Fruit fly (Drosophila melanogaster) Kc167 (cell line): ENCODE data around the gene CG14421.

ENCODE experiments used
- Myc ChIP-seq: fragments of >200 bp; optimal IDR thresholded peaks from 2 replicates; lab custom pipeline; 2017; ENCODE audit warnings: missing external identifiers
- Sin3A ChIP-seq: fragments of >200 bp; optimal IDR thresholded peaks from 2 replicates; lab custom pipeline; 2018; ENCODE audit warnings: missing external identifiers
- h ChIP-seq: fragments of >200 bp; optimal IDR thresholded peaks from 3 replicates; lab custom pipeline; 2018; ENCODE audit warnings: missing external identifiers
- insv ChIP-seq: fragments of >200 bp; optimal IDR thresholded peaks from 3 replicates; lab custom pipeline; 2018; ENCODE audit warnings: missing external identifiers
- psq ChIP-seq: fragments of >200 bp; optimal IDR thresholded peaks from 2 replicates; lab custom pipeline; 2017; ENCODE audit warnings: missing external identifiers
- ttk ChIP-seq: sonication (Bioruptor generic); optimal IDR thresholded peaks from 2 replicates; lab custom pipeline; 2017; ENCODE audit warnings: missing external identifiers

The CG14421 gene

DNA sequence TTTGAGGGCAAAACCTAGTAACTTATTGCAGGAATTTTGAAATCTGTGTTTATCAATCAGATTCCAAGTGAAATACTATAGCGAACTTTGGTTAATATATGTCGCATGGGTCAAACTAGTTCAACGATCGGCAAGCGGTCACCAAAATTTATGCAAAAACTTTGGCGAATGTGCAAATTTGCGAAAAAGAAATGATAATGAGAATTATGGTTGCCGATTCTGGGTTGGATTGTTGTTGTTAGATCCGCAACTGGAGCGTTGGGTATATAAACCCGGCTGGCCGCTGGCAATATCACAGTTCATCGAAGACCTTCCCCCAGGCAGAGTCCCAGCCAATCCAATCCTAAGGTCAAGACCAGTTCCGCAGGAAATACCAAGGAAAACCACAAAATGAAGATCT is 1.9 kb downstream of the CG14421 start, which contains the start of gene CG14422:
TSS of gene CG14422 (plus strand) at position 301 of the 400 bp plus-strand sequence.
- no peak for TF ChIP-seq h
- no peak for TF ChIP-seq Sin3A (lab: Kevin White, UChicago)
- TF ChIP-seq psq (lab: Kevin White, UChicago) = no peak
- no peak for TF ChIP-seq insv
- no peak for TF ChIP-seq Myc (lab: Kevin White, UChicago)
- no peak for TF ChIP-seq ttk (lab: Kevin White, UChicago)

DNA sequence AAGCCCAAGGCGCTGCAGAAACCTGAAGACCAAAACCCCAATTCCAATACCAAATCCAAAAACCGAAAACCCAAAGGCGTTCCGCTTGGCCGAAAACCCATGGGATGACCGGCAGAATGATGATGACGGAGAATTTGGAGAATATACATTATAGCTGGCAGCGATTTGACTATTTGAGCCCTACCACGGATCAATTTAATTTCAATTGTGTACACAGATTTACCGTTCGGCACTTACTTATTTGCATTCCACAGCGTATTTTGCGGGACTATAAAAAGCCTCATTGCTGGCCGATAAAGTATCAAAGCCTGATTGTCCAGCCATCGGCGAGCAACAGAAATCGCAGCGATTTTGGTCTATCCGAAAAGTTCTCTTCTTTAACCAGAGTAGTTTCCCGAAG is 3.9 kb downstream of the CG14421 start, which contains the start of gene CG14423:
TSS of gene CG14423 (plus strand) at position 301 of the 400 bp plus-strand sequence.
- TF ChIP-seq h (no peak), psq (lab: Kevin White, UChicago) (no peak), insv (no peak), Myc (lab: Kevin White, UChicago) (no peak), Sin3A (lab: Kevin White, UChicago) (no peak), ttk (lab: Kevin White, UChicago) (no peak)

DNA sequence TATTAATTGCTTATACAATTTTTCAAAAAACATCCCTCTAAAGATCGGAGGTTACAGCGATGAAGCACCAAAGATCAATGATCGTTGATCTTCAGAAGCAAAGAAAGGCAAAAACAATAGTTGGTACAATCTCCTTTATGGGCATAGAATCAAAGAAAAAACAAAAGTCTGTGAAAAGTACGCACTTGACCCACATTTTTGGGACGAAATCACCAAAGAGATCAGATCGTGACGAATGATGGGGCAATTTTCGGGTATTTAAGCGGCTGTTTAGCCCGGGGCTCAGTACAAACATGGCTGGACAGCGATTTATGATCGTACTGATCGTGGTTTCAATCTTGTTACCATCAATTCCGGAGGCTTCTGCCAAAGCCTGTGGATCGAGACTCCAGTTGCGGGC is 5.6 kb downstream of the CG14421 start, which contains the start of gene CG17959:
TSS of gene CG17959 (plus strand) at position 301 of the 400 bp plus-strand sequence.
- TF ChIP-seq insv (no peak), Sin3A (lab: Kevin White, UChicago) (no peak), ttk (lab: Kevin White, UChicago) (no peak), psq (lab: Kevin White, UChicago) (no peak), h (no peak), Myc (lab: Kevin White, UChicago) (no peak)

DNA sequence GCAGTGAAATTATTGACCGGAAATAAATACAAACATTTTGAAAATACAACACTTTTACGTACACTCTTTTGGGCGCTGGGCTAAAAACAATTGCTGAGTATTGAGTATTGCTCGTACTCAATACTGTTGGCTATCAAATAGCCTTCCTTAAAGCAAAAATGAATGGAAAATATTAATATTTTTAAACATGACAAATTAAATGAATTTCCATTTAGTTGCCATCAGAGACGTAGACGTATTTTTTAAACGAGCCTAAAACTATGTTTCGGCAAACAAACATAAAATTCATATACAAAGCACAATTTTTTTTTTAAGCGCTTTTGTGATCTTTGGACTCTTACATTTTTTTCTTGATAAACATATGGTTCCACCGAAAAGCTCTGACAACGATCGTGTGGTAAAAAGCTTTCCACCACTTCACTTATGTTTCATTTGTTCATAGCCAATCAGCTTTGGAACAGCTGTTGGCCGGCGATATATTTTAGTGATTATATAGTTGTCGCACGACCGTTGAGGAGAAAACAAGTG is 6.4 kb downstream of the CG14421 start, which contains the start of gene CG3603:
TSS of gene CG3603 (plus strand) at position 490 of the 528 bp plus-strand sequence.
- TF ChIP-seq insv (no peak), psq (lab: Kevin White, UChicago) (no peak), Sin3A (lab: Kevin White, UChicago) (no peak), ttk (lab: Kevin White, UChicago) (no peak), h (no peak), Myc (lab: Kevin White, UChicago) (no peak)

DNA sequence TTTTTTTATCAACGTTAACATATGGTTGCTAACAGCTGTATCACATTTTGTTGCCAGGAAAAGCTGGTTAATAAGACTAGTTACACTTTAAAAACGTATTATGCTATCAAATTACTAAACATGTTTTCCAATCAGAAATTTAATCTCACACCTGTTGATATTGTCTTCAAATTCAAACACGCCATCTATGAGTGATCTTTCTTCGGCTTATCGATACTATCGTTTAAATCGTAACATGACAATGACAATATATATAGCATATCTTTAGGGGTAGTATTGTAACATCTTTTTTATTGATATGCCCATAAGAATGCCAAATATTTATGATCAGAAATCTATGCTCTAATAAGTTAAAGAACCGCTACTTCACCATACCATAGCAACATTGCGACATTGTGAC is 7.9 kb downstream of the CG14421 start:
- TF ChIP-seq Myc (lab: Kevin White, UChicago) (no peak), Sin3A (lab: Kevin White, UChicago) (no peak), ttk (lab: Kevin White, UChicago) (no peak), insv (no peak), h (no peak), psq (lab: Kevin White, UChicago) (no peak)

DNA sequence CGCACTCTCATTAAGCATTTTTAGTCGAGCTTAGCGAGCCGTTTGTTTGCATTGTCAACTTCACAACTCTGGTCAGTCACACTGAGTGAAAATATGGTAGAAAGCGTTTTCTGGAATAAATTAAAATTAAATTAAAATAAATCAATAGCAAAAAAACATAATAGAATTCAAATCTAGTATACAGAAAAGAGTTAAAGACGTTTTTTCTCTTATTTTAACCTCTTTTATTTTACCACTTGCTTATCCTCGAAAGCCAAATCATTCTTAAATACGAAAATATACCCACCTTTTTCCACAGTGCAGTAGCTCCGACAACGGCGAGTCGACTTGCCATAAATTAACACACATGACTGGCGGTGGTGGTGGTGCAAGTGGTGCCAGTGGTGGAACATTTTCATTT is 10.4 kb downstream of the CG14421 start:
- TF ChIP-seq h = no peak
- TF ChIP-seq psq (lab: Kevin White, UChicago) = no peak

DNA sequence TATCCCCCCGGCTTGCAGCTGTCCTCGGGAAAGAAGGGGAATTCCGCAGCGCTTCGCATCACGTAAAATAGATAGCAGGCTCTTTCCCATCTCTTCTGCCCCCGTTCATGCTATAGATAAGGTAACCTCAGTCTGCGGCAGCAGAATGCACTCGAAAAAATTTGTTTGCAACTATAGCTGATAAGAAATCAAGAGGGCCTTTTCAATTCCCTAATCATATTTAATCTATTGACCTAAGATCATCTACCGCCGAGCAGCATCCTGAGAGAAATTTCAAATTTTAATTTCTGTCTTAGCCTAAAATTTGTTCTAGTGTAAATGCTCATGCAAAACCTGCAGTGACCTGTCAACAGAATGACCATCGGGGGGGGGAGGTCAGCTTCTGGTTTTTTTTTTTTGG is 15.4 kb downstream of the CG14421 start:
- TF ChIP-seq psq (lab: Kevin White, UChicago) (no peak), insv (no peak), ttk (lab: Kevin White, UChicago) (no peak), Myc (lab: Kevin White, UChicago) (no peak), Sin3A (lab: Kevin White, UChicago) (no peak), h (no peak)

DNA sequence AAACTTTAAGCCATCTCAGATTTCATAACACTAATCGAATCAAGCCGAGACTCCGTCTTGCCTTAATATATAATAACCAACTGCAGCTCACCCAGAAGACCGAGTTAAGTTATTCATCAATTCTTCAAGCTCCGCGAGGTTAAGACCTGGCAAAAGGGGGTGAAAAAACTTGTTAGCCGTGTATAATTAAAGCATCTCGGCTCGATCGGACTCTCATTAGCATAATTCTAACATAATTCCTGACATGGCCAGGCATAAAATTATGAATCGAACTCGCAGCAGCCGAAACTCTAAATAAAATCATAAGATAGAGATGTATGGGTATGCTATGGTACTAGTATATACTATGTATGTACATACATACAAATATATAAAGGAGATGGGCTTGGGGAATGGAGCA is 22.0 kb downstream of the CG14421 start:
- no peak for TF ChIP-seq Myc (lab: Kevin White, UChicago)
- TF ChIP-seq h = no peak
- no peak for TF ChIP-seq psq (lab: Kevin White, UChicago)
- no peak for TF ChIP-seq Sin3A (lab: Kevin White, UChicago)
- no peak for TF ChIP-seq insv
- no peak for TF ChIP-seq ttk (lab: Kevin White, UChicago)

DNA sequence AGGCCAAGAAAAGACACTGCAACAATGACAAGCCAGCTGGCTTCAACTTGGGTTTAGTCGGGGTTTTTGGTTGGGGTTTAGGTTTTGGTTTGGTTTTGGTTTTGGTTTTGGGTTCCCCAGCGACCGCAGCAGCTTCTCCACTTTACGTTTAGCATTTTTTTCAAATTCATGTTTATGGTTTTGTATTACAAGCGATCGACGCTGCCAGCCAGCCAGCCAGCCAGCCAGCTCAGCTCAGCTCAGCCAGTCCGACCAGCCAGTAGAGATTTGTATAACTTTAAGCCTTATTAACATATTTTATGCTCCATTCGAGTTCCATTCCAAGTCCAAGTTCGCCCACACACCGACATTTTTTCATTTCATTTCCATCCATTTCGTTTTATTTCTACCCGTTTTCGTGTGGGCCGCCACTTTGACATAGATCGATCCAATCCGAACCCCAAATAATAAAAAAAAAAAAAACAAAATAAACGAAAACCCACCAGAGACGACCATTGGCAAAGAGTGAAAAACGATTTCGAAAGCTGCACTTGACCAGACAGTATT is 22.7 kb downstream of the CG14421 start:
- no peak for TF ChIP-seq ttk (lab: Kevin White, UChicago)

DNA sequence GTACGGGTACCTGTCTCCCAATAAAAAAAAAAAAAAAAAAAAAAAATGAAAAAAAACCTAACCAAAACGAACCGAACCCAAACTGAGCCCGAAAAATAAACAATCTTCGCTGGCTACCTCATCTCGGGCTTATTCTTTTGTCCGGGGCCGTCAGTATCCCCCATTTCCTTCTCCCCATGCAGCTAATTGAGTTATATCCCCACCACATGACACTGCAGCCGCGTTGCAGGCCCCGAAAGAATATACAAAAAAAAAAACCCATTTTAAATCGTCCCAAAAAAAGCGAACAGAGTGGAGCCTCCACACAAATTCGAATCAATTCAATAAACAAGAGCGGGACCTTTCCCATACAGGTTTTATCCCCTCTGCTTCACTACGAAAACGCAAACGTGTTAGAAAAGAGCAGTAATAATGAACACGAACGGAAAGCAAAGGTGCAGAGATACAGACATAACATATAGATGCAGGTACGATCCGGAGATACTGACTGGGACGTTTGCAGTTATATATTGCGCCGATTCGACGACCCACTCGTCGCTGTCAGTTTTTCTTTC is 23.5 kb downstream of the CG14421 start:
- no peak for TF ChIP-seq Sin3A (lab: Kevin White, UChicago)
- no peak for TF ChIP-seq h

DNA sequence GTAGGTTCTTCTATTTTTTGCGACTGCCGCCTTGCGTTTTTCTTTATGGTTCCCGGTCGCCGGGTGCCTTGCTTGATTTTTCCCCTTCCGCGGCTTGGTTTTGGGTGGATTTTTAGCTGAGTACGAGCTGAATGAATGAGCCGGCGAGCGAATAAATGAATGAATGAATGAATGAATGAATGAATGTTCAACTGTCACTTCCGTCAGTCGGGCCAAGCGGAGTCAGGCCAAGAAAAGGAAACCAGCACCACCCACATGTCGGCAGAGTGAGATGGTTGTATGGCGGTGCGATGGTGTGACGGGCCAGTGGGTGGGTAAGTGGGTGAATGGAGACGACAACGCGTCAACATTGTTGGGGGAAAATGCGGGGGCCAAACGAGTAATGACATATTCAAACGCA is 27.8 kb downstream of the CG14421 start:
- TF ChIP-seq Myc (lab: Kevin White, UChicago) (no peak), h (no peak), psq (lab: Kevin White, UChicago) (no peak), ttk (lab: Kevin White, UChicago) (no peak), insv (no peak), Sin3A (lab: Kevin White, UChicago) (no peak)

DNA sequence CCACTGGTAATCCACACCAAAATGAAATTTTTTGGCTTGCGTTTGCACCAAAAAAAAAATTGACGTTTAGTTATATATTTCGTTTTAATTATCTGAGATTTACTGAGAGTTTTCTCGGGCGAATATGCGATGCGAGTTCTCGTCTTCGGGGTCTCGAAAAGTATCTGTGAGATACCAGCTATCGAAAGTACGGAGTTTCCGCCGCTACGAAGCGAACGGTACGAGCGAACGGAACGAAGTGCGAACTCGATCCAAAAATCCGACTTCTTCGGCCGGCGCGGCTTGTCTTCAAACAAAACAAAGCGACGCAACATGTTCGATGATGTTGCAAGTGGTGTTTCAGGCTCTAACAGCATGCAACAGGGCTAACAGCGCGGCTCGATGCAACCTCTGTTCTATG is 32.4 kb downstream of the CG14421 start, which contains the start of gene rst:
TSS of gene rst (minus strand) at position 242 of the 400 bp plus-strand sequence.
- TF ChIP-seq insv (no peak), ttk (lab: Kevin White, UChicago) (no peak), h (no peak), Sin3A (lab: Kevin White, UChicago) (no peak), psq (lab: Kevin White, UChicago) (no peak), Myc (lab: Kevin White, UChicago) (no peak)
